Worm (Caenorhabditis elegans) whole organism, L4 larva: ENCODE data around the gene fbxa-143.

Experiments
- D1046.2 ChIP-seq: fragments of 200-800 bp; sonication (Bioruptor generic); IDR thresholded peaks from 2 replicates; pipeline ENCODE4 v1.3.6; 2022; ENCODE audit warnings: missing genetic modification characterization, missing compliant biosample characterization
- F37D6.2 ChIP-seq: sonication (generic microtip); optimal IDR thresholded peaks from 2 replicates; lab custom pipeline; 2016; ENCODE audit warnings: mild to moderate bottlenecking, missing genetic modification characterization, missing compliant biosample characterization
- F49E8.2 ChIP-seq: sonication (generic microtip); optimal IDR thresholded peaks from 2 replicates; lab custom pipeline; 2016; ENCODE audit warnings: missing compliant biosample characterization, mild to moderate bottlenecking, missing genetic modification characterization, borderline replicate concordance
- ZK337.2 ChIP-seq: fragments of 200-800 bp; sonication (Bioruptor generic); IDR thresholded peaks from 2 replicates; pipeline ENCODE4 v1.3.6; 2022; ENCODE audit warnings: missing genetic modification reagents, missing genetic modification characterization, missing compliant biosample characterization
- ama-1 ChIP-seq: fragments of 150-350 bp; optimal IDR thresholded peaks from 2 replicates; lab custom pipeline; 2014; ENCODE audit warnings: inconsistent platforms, mixed read lengths
- arid-1 ChIP-seq: fragments of 200-800 bp; sonication (Bioruptor generic); conservative IDR thresholded peaks from 2 replicates; pipeline ENCODE4 v1.3.6; 2022; ENCODE audit warnings: missing genetic modification reagents, missing genetic modification characterization, missing compliant biosample characterization
- ceh-62 ChIP-seq: sonication (generic microtip); optimal IDR thresholded peaks from 2 replicates; lab custom pipeline; 2017; ENCODE audit warnings: missing biosample characterization, missing genetic modification characterization
- cey-2 ChIP-seq: sonication (generic microtip); optimal IDR thresholded peaks from 3 replicates; lab custom pipeline; 2017; ENCODE audit warnings: missing genetic modification characterization, mild to moderate bottlenecking, missing compliant biosample characterization, antibody characterized with exemption, borderline replicate concordance; ENCODE audit not compliant: insufficient read depth
- ctbp-1 ChIP-seq: fragments of 200-800 bp; sonication (Bioruptor generic); IDR thresholded peaks from 2 replicates; pipeline ENCODE4 v1.3.6; 2022; ENCODE audit warnings: missing genetic modification reagents, missing genetic modification characterization, missing compliant biosample characterization
- daf-12 ChIP-seq: fragments of 150-350 bp; optimal IDR thresholded peaks from 2 replicates; lab custom pipeline; 2014; ENCODE audit warnings: missing biosample characterization, missing genetic modification reagents, missing genetic modification characterization
- daf-8 ChIP-seq: fragments of 200-800 bp; sonication (Bioruptor generic); IDR thresholded peaks from 2 replicates; pipeline ENCODE4 v1.3.6; 2022; ENCODE audit warnings: missing genetic modification characterization, missing compliant biosample characterization
- dmd-6 ChIP-seq: fragments of 200-800 bp; sonication (Bioruptor generic); IDR thresholded peaks from 2 replicates; pipeline ENCODE4 v1.3.6; 2022; ENCODE audit warnings: missing genetic modification reagents, missing genetic modification characterization, missing compliant biosample characterization
- dpl-1 ChIP-seq: fragments of 150-350 bp; optimal IDR thresholded peaks from 2 replicates; lab custom pipeline; 2014; ENCODE audit warnings: missing biosample characterization, missing genetic modification reagents, missing genetic modification characterization
- egl-27 ChIP-seq: sonication (generic microtip); optimal IDR thresholded peaks from 3 replicates; lab custom pipeline; 2017; ENCODE audit warnings: missing biosample characterization, missing genetic modification reagents, missing genetic modification characterization
- jun-1 ChIP-seq: fragments of 150-350 bp; optimal IDR thresholded peaks from 2 replicates; lab custom pipeline; 2014; ENCODE audit warnings: missing biosample characterization, missing genetic modification reagents, missing genetic modification characterization
- lin-1 ChIP-seq: fragments of 200-800 bp; sonication (Bioruptor generic); IDR thresholded peaks from 2 replicates; pipeline ENCODE4 v1.3.6; 2022; ENCODE audit warnings: missing genetic modification reagents, missing genetic modification characterization, missing compliant biosample characterization
- lin-15B ChIP-seq: fragments of 150-350 bp; sonication (generic microtip); optimal IDR thresholded peaks from 3 replicates; lab custom pipeline; 2014; ENCODE audit warnings: missing biosample characterization, missing genetic modification characterization
- lin-29 ChIP-seq: fragments of 200-800 bp; sonication (Bioruptor generic); IDR thresholded peaks from 2 replicates; pipeline ENCODE4 v1.3.6; 2022; ENCODE audit warnings: missing genetic modification reagents, missing genetic modification characterization, missing compliant biosample characterization
- lin-38 ChIP-seq: fragments of 200-800 bp; sonication (Bioruptor generic); IDR thresholded peaks from 2 replicates; pipeline ENCODE4 v1.3.6; 2022; ENCODE audit warnings: missing genetic modification reagents, missing genetic modification characterization, missing compliant biosample characterization
- lsy-2 ChIP-seq, 2 experiments: fragments of 150-350 bp in 1 of 2; sonication (generic microtip) in 1 of 2; optimal IDR thresholded peaks; 2 replicates each; lab custom pipeline; 2014 to 2017; ENCODE audit warnings: missing biosample characterization in 2 of 2, missing genetic modification characterization in 2 of 2
- nhr-11 ChIP-seq: fragments of 150-350 bp; optimal IDR thresholded peaks from 2 replicates; lab custom pipeline; 2014; ENCODE audit warnings: missing biosample characterization, missing genetic modification characterization
- nhr-28 ChIP-seq: fragments of 150-350 bp; optimal IDR thresholded peaks from 2 replicates; lab custom pipeline; 2014; ENCODE audit warnings: missing biosample characterization, missing genetic modification characterization
- nhr-41 ChIP-seq: fragments of 200-800 bp; sonication (Bioruptor generic); IDR thresholded peaks from 2 replicates; pipeline ENCODE4 v1.3.6; 2022; ENCODE audit warnings: missing genetic modification reagents, missing genetic modification characterization, missing compliant biosample characterization
- nhr-76 ChIP-seq: fragments of 150-350 bp; optimal IDR thresholded peaks from 2 replicates; lab custom pipeline; 2014; ENCODE audit warnings: missing biosample characterization, missing genetic modification characterization
- nhr-77 ChIP-seq: fragments of 150-350 bp; optimal IDR thresholded peaks from 2 replicates; lab custom pipeline; 2014; ENCODE audit warnings: missing biosample characterization, missing genetic modification characterization
- pha-4 ChIP-seq, 2 experiments: fragments of 150-350 bp in 1 of 2; fragments of 200-800 bp in 1 of 2; sonication (Bioruptor generic) in 1 of 2; IDR thresholded peaks in 1 of 2; optimal IDR thresholded peaks in 1 of 2; 2 replicates each; pipeline versions ENCODE4 v1.3.6 to Lab custom; 2014 to 2022; ENCODE audit warnings: missing genetic modification characterization in 2 of 2, missing genetic modification reagents in 2 of 2, missing biosample characterization in 1 of 2, missing compliant biosample characterization in 1 of 2
- pqm-1 ChIP-seq: sonication (generic microtip); optimal IDR thresholded peaks from 2 replicates; lab custom pipeline; 2017; ENCODE audit warnings: missing biosample characterization, missing genetic modification characterization
- saeg-2 ChIP-seq: fragments of 200-800 bp; sonication (Bioruptor generic); IDR thresholded peaks from 2 replicates; pipeline ENCODE4 v1.3.6; 2022; ENCODE audit warnings: missing genetic modification reagents, missing genetic modification characterization, missing compliant biosample characterization
- spr-1 ChIP-seq: sonication (generic microtip); optimal IDR thresholded peaks from 2 replicates; lab custom pipeline; 2016; ENCODE audit warnings: mild to moderate bottlenecking, missing genetic modification characterization, missing compliant biosample characterization
- spr-3 ChIP-seq: fragments of 200-800 bp; sonication (Bioruptor generic); optimal IDR thresholded peaks from 2 replicates; lab custom pipeline; 2018; ENCODE audit warnings: mild to moderate bottlenecking, missing genetic modification characterization, missing compliant biosample characterization
- tra-1 ChIP-seq: fragments of 200-800 bp; sonication (Bioruptor generic); IDR thresholded peaks from 2 replicates; pipeline ENCODE4 v1.3.6; 2022; ENCODE audit warnings: missing genetic modification reagents, missing genetic modification characterization, missing compliant biosample characterization
- unc-62 ChIP-seq, 3 experiments: fragments of 150-350 bp in 1 of 3; sonication (generic microtip); optimal IDR thresholded peaks in 2 of 3; peaks in 1 of 3; 1 replicate in 1 of 3; 2 replicates in 2 of 3; lab custom pipeline; 2014 to 2017; ENCODE audit warnings: missing biosample characterization in 3 of 3, missing genetic modification characterization in 3 of 3, missing genetic modification reagents in 3 of 3, missing genotype in 1 of 3

fbxa-143 gene

ce11 chrV:16148805-16149204 is 21.5 kb upstream of the fbxa-143 start, which contains the start of gene F10A3.4:
Gene F10A3.4 (plus strand): TSS chrV:16149105.
- TF ChIP-seq tra-1 (GFP tag; lab: Robert Waterston, UW) (no peak), lsy-2 (tag; optimal IDR thresholded peaks at IDR 0.05; lab: Kevin White, UChicago) (no peak), egl-27 (tag; lab: Kevin White, UChicago) (no peak), saeg-2 (GFP tag; lab: Robert Waterston, UW) (no peak)

- TF ChIP-seq ZK337.2 (GFP tag; lab: Robert Waterston, UW) (no peak), cey-2 (tag; lab: Kevin White, UChicago) (no peak), unc-62 (GFP tag; optimal IDR thresholded peaks at IDR 0.05 in 1 of 2; lab: Kevin White, UChicago) (peak in 1 of 2 experiments; percentile 91), unc-62 (tag; optimal IDR thresholded peaks at IDR 0.05; lab: Kevin White, UChicago) (no peak), dpl-1 (GFP tag; lab: Kevin White, UChicago) (no peak), lin-15B (no peak), saeg-2 (GFP tag; lab: Robert Waterston, UW) (no peak)
Measured at ce11 chrV:16145009-16145408, 17.7 kb upstream of the fbxa-143 start.

ce11 chrV:16143066-16143581 is 15.8 kb upstream of the fbxa-143 start, which contains the start of gene fbxa-88:
Gene fbxa-88 (minus strand): TSS chrV:16143116.
- TF ChIP-seq nhr-41 (GFP tag; lab: Robert Waterston, UW) (no peak), pqm-1 (tag; lab: Kevin White, UChicago) (peak; percentile 42), nhr-77 (peak; percentile 41), unc-62 (GFP tag; optimal IDR thresholded peaks at IDR 0.05 in 1 of 2; lab: Kevin White, UChicago) (peak in 1 of 2 experiments; percentile 4), unc-62 (tag; optimal IDR thresholded peaks at IDR 0.05; lab: Kevin White, UChicago) (no peak), cey-2 (tag; lab: Kevin White, UChicago) (no peak), spr-3 (GFP tag; lab: Kevin White, UChicago) (no peak), nhr-11 (tag; lab: Kevin White, UChicago) (no peak), F49E8.2 (tag; lab: Kevin White, UChicago) (no peak), ctbp-1 (GFP tag; lab: Robert Waterston, UW) (no peak), D1046.2 (GFP tag; lab: Robert Waterston, UW) (no peak), nhr-76 (tag; lab: Kevin White, UChicago) (no peak), ama-1 (lab: Kevin White, UChicago) (no peak), pha-4 (GFP tag; IDR thresholded peaks at IDR 0.05; lab: Robert Waterston, UW) (no peak), pha-4 (tag; optimal IDR thresholded peaks at IDR 0.05; lab: Kevin White, UChicago) (no peak), ceh-62 (tag; lab: Kevin White, UChicago) (no peak), spr-1 (tag; lab: Kevin White, UChicago) (no peak), daf-8 (GFP tag; lab: Robert Waterston, UW) (no peak), nhr-28 (tag; lab: Kevin White, UChicago) (peak; percentile 66), egl-27 (tag; lab: Kevin White, UChicago) (no peak), jun-1 (tag; lab: Kevin White, UChicago) (no peak), dmd-6 (GFP tag; lab: Robert Waterston, UW) (peak; percentile 52; the same call in 1 of the 2 replicates), arid-1 (GFP tag; lab: Robert Waterston, UW) (no peak), lin-1 (GFP tag; lab: Robert Waterston, UW) (no peak)

ce11 chrV:16142371-16142770 is 15.1 kb upstream of the fbxa-143 start, which contains the start of gene fbxa-18:
Gene fbxa-18 (plus strand): TSS chrV:16142671.
- no peak for TF ChIP-seq daf-12 (tag; lab: Kevin White, UChicago)
- TF ChIP-seq lin-29 (GFP tag; lab: Robert Waterston, UW): no peak
- no peak for TF ChIP-seq F37D6.2 (tag; lab: Kevin White, UChicago)
- TF ChIP-seq lin-38 (GFP tag; lab: Robert Waterston, UW): no peak
